Fruit fly (Drosophila melanogaster) whole organism, embryonic: Measurements from ENCODE around the gene CG17107.

Experiments
- Abd-B ChIP-seq: fragments of 200-800 bp; sonication (Bioruptor generic); optimal IDR thresholded peaks from 2 replicates; lab custom pipeline; 2018; ENCODE audit warnings: missing biosample characterization, mild to moderate bottlenecking, missing genetic modification characterization, moderate library complexity
- Blimp-1 ChIP-seq: fragments of 200-800 bp; sonication (Bioruptor generic); optimal IDR thresholded peaks from 3 replicates; lab custom pipeline; 2018; ENCODE audit warnings: missing biosample characterization, missing genetic modification characterization, mild to moderate bottlenecking, moderate library complexity, missing genetic modification reagents
- CG12769 ChIP-seq: fragments of 200-800 bp; sonication (Bioruptor generic); optimal IDR thresholded peaks from 2 replicates; lab custom pipeline; 2019; ENCODE audit warnings: missing biosample characterization, mild to moderate bottlenecking, missing genetic modification characterization, moderate library complexity
- CG13894 ChIP-seq: fragments of 200-800 bp; sonication (Bioruptor generic); optimal IDR thresholded peaks from 3 replicates; lab custom pipeline; 2018; ENCODE audit warnings: missing biosample characterization, mild to moderate bottlenecking, missing genetic modification characterization, moderate library complexity
- CG16813 ChIP-seq: fragments of 200-800 bp; sonication (Bioruptor generic); IDR thresholded peaks from 3 replicates; pipeline ENCODE4 v1.3.6; 2022; ENCODE audit warnings: missing biosample characterization, missing genetic modification characterization; ENCODE audit not compliant: partially characterized antibody
- CG16815 ChIP-seq: fragments of 200-800 bp; sonication (Bioruptor generic); optimal IDR thresholded peaks from 3 replicates; lab custom pipeline; 2017; ENCODE audit warnings: missing biosample characterization, mild to moderate bottlenecking, missing genetic modification characterization
- CG17361 ChIP-seq: fragments of 200-800 bp; sonication (Bioruptor generic); IDR thresholded peaks from 3 replicates; pipeline ENCODE4 v1.3.6; 2022; ENCODE audit warnings: missing biosample characterization, missing genetic modification characterization
- CG2120 ChIP-seq: fragments of 200-800 bp; sonication (Bioruptor generic); optimal IDR thresholded peaks from 3 replicates; lab custom pipeline; 2016; ENCODE audit warnings: missing biosample characterization, missing genetic modification characterization
- CG30403 ChIP-seq: fragments of 200-800 bp; sonication (Bioruptor generic); optimal IDR thresholded peaks from 3 replicates; lab custom pipeline; 2016; ENCODE audit warnings: missing biosample characterization, missing genetic modification characterization
- CG32532 ChIP-seq: fragments of 200-800 bp; sonication (Bioruptor generic); IDR thresholded peaks from 2 replicates; pipeline ENCODE4 v1.3.6; 2022; ENCODE audit warnings: missing biosample characterization, missing genetic modification characterization
- CG3281 ChIP-seq: fragments of 200-800 bp; sonication (Bioruptor generic); optimal IDR thresholded peaks from 3 replicates; lab custom pipeline; 2017; ENCODE audit warnings: missing biosample characterization, mild to moderate bottlenecking, missing genetic modification characterization
- CG6854 ChIP-seq: fragments of 200-800 bp; sonication (Bioruptor generic); optimal IDR thresholded peaks from 3 replicates; lab custom pipeline; 2017; ENCODE audit warnings: missing biosample characterization, mild to moderate bottlenecking, missing genetic modification characterization
- CG7786 ChIP-seq: fragments of 200-800 bp; sonication (Bioruptor generic); optimal IDR thresholded peaks from 2 replicates; lab custom pipeline; 2016; ENCODE audit warnings: missing biosample characterization, missing genetic modification characterization
- CG7928 ChIP-seq: fragments of 200-800 bp; sonication (Bioruptor generic); optimal IDR thresholded peaks from 2 replicates; lab custom pipeline; 2017; ENCODE audit warnings: missing biosample characterization, mild to moderate bottlenecking, missing genetic modification characterization
- CG9932 ChIP-seq: fragments of 200-800 bp; sonication (Bioruptor generic); IDR thresholded peaks from 2 replicates; pipeline ENCODE4 v1.3.6; 2022; ENCODE audit warnings: missing biosample characterization, missing genetic modification characterization
- D19B ChIP-seq: fragments of 200-800 bp; sonication (Bioruptor generic); optimal IDR thresholded peaks from 2 replicates; lab custom pipeline; 2017; ENCODE audit warnings: missing biosample characterization, mild to moderate bottlenecking, missing genetic modification characterization
- Dek ChIP-seq: fragments of 200-800 bp; sonication (Bioruptor generic); optimal IDR thresholded peaks from 3 replicates; lab custom pipeline; 2019; ENCODE audit warnings: missing biosample characterization, mild to moderate bottlenecking, missing genetic modification characterization, moderate library complexity
- Hr51 ChIP-seq, 2 experiments: fragments of 200-800 bp; sonication (Bioruptor generic); optimal IDR thresholded peaks; 2 replicates in 1 of 2; 3 replicates in 1 of 2; lab custom pipeline; 2016 to 2018; ENCODE audit warnings: missing biosample characterization in 2 of 2, missing genetic modification characterization in 2 of 2, mild to moderate bottlenecking in 1 of 2, moderate library complexity in 1 of 2
- Hsf ChIP-seq: fragments of 200-800 bp; sonication (Bioruptor generic); optimal IDR thresholded peaks from 3 replicates; lab custom pipeline; 2016; ENCODE audit warnings: missing biosample characterization, missing genetic modification characterization
- Jarid2 ChIP-seq: fragments of 200-800 bp; sonication (Bioruptor generic); optimal IDR thresholded peaks from 3 replicates; lab custom pipeline; 2017; ENCODE audit warnings: mild to moderate bottlenecking, missing biosample characterization, missing genetic modification reagents, missing genetic modification characterization
- Kr ChIP-seq: fragments of 200-800 bp; sonication (Bioruptor generic); optimal IDR thresholded peaks from 2 replicates; lab custom pipeline; 2017; ENCODE audit warnings: missing biosample characterization, mild to moderate bottlenecking, missing genetic modification characterization
- Med ChIP-seq: fragments of 200-800 bp; sonication (Bioruptor generic); peaks from one replicate; lab custom pipeline; 2016; ENCODE audit warnings: missing biosample characterization, missing genetic modification characterization, mild to moderate bottlenecking, inconsistent platforms, moderate library complexity
- Meics ChIP-seq: fragments of 200-800 bp; sonication (Bioruptor generic); optimal IDR thresholded peaks from 2 replicates; lab custom pipeline; 2017; ENCODE audit warnings: missing biosample characterization, mild to moderate bottlenecking, missing genetic modification characterization
- NFAT ChIP-seq: fragments of 200-800 bp; sonication (Bioruptor generic); IDR thresholded peaks from 2 replicates; pipeline ENCODE4 v1.3.6; 2022; ENCODE audit warnings: missing biosample characterization, missing genetic modification characterization
- Usf ChIP-seq: fragments of 200-800 bp; sonication (Bioruptor generic); optimal IDR thresholded peaks from 2 replicates; lab custom pipeline; 2017; ENCODE audit warnings: missing genotype, missing biosample characterization, missing genetic modification characterization
- Xrp1 ChIP-seq: fragments of 200-800 bp; sonication (Bioruptor generic); IDR thresholded peaks from 2 replicates; pipeline ENCODE4 v1.3.6; 2022; ENCODE audit warnings: missing biosample characterization, missing genetic modification characterization
- al ChIP-seq: fragments of 200-800 bp; sonication (Bioruptor generic); IDR thresholded peaks from 2 replicates; pipeline ENCODE4 v1.3.6; 2022; ENCODE audit warnings: missing biosample characterization, missing genetic modification characterization
- cad ChIP-seq: fragments of >200 bp; optimal IDR thresholded peaks from 2 replicates; lab custom pipeline; 2017; ENCODE audit warnings: missing biosample characterization, missing genetic modification characterization
- dmrt99B ChIP-seq: fragments of 200-800 bp; sonication (Bioruptor generic); optimal IDR thresholded peaks from 2 replicates; lab custom pipeline; 2018; ENCODE audit warnings: missing biosample characterization, mild to moderate bottlenecking, missing genetic modification characterization, moderate library complexity
- dysf ChIP-seq: fragments of 200-800 bp; sonication (Bioruptor generic); IDR thresholded peaks from 3 replicates; pipeline ENCODE4 v1.3.6; 2022; ENCODE audit warnings: missing biosample characterization, missing genetic modification characterization
- fd102C ChIP-seq: fragments of 200-800 bp; sonication (Bioruptor generic); optimal IDR thresholded peaks from 2 replicates; lab custom pipeline; 2018; ENCODE audit warnings: missing biosample characterization, mild to moderate bottlenecking, missing genetic modification characterization, moderate library complexity
- gem ChIP-seq: fragments of 200-800 bp; sonication (Bioruptor generic); optimal IDR thresholded peaks from 2 replicates; lab custom pipeline; 2019; ENCODE audit warnings: missing biosample characterization, mild to moderate bottlenecking, missing genetic modification characterization, moderate library complexity
- gfzf ChIP-seq: fragments of 200-800 bp; sonication (Bioruptor generic); optimal IDR thresholded peaks from 2 replicates; lab custom pipeline; 2016; ENCODE audit warnings: missing biosample characterization, mild to moderate bottlenecking, missing genetic modification characterization, moderate library complexity
- grau ChIP-seq: fragments of 200-800 bp; optimal IDR thresholded peaks from 3 replicates; lab custom pipeline; 2019; ENCODE audit warnings: missing biosample characterization, mild to moderate bottlenecking, missing genetic modification characterization, moderate library complexity
- gro ChIP-seq: fragments of 200-800 bp; sonication (Bioruptor generic); optimal IDR thresholded peaks from 2 replicates; lab custom pipeline; 2016; ENCODE audit warnings: missing biosample characterization, missing genetic modification characterization
- gsb ChIP-seq: fragments of 200-800 bp; sonication (Bioruptor generic); IDR thresholded peaks from 2 replicates; pipeline ENCODE4 v1.3.6; 2022; ENCODE audit warnings: missing biosample characterization, missing genetic modification characterization
- ham ChIP-seq: fragments of 200-800 bp; sonication (Bioruptor generic); IDR thresholded peaks from 2 replicates; pipeline ENCODE4 v1.3.6; 2022; ENCODE audit warnings: missing biosample characterization, missing genetic modification characterization
- lab ChIP-seq: fragments of 200-800 bp; sonication (Bioruptor generic); optimal IDR thresholded peaks from 3 replicates; lab custom pipeline; 2017; ENCODE audit warnings: missing biosample characterization, missing genetic modification characterization, mild to moderate bottlenecking, moderate library complexity, missing genetic modification reagents
- lilli ChIP-seq: fragments of 200-800 bp; sonication (Bioruptor generic); optimal IDR thresholded peaks from 3 replicates; lab custom pipeline; 2016; ENCODE audit warnings: missing biosample characterization, missing genetic modification characterization
- lmd ChIP-seq: fragments of 200-800 bp; sonication (Bioruptor generic); IDR thresholded peaks from 2 replicates; pipeline ENCODE4 v1.3.6; 2022; ENCODE audit warnings: missing biosample characterization, missing genetic modification characterization
- prd ChIP-seq, 3 experiments: fragments of >200 bp in 2 of 3; fragments of 200-800 bp in 1 of 3; sonication (Bioruptor generic) in 1 of 3; optimal IDR thresholded peaks in 2 of 3; IDR thresholded peaks in 1 of 3; 2 replicates in 2 of 3; 3 replicates in 1 of 3; pipeline versions ENCODE4 v1.3.6 to Lab custom; 2017 to 2022; ENCODE audit warnings: missing biosample characterization in 1 of 3, missing genetic modification characterization in 1 of 3
- row ChIP-seq: fragments of 200-800 bp; sonication (Bioruptor generic); IDR thresholded peaks from 3 replicates; pipeline ENCODE4 v1.3.6; 2022; ENCODE audit warnings: missing biosample characterization, missing genetic modification characterization
- sens ChIP-seq: fragments of 200-800 bp; sonication (Bioruptor generic); peaks from one replicate; lab custom pipeline; 2016; ENCODE audit warnings: missing biosample characterization, missing genetic modification characterization
- slbo ChIP-seq: fragments of 200-800 bp; sonication (Bioruptor generic); IDR thresholded peaks from 2 replicates; pipeline ENCODE4 v1.3.6; 2022; ENCODE audit warnings: missing biosample characterization, missing genetic modification characterization
- stc ChIP-seq: fragments of 200-800 bp; sonication (Bioruptor generic); IDR thresholded peaks from 2 replicates; pipeline ENCODE4 v1.3.6; 2022; ENCODE audit warnings: missing biosample characterization, missing genetic modification characterization
- tio ChIP-seq: fragments of 200-800 bp; sonication (Bioruptor generic); optimal IDR thresholded peaks from 2 replicates; lab custom pipeline; 2017; ENCODE audit warnings: missing biosample characterization, missing genetic modification characterization, inconsistent platforms
- usp ChIP-seq: fragments of >200 bp; optimal IDR thresholded peaks from 2 replicates; lab custom pipeline; 2017; ENCODE audit warnings: missing biosample characterization, missing genetic modification characterization
- vvl ChIP-seq: fragments of 200-800 bp; sonication (Bioruptor generic); IDR thresholded peaks from 2 replicates; pipeline ENCODE4 v1.3.6; 2022; ENCODE audit warnings: missing biosample characterization, missing genetic modification characterization
- zfh2 ChIP-seq: fragments of 200-800 bp; sonication (Bioruptor generic); optimal IDR thresholded peaks from 2 replicates; lab custom pipeline; 2016; ENCODE audit warnings: missing biosample characterization, missing genetic modification characterization

Gene CG17107

DNA sequence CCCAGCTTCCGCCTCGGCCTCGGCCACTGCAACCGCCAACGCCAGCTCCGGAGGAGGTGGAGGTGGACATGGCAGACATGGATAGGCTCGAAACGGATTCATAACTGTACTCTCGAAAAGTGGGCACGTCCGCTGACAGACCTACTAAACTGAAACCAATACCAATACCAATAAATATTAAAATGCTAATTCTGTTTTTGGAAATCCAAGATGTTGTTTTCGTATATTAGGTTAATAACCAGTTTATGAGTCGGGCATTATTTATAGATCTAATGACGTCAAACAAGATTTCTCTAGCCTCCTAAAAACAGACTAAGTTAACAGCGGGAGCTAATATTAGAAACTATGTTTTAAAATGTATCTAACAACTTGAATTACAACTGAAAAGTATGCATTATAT lies 495 bp downstream of the CG17107 start (continued):
- TF ChIP-seq stc (no peak), lmd (GFP tag; lab: Robert Waterston, UW) (no peak), CG13894 (tag; lab: Kevin White, UChicago) (peak; percentile 8)
- TF ChIP-seq, all 482 proteins: peak for 7

DNA sequence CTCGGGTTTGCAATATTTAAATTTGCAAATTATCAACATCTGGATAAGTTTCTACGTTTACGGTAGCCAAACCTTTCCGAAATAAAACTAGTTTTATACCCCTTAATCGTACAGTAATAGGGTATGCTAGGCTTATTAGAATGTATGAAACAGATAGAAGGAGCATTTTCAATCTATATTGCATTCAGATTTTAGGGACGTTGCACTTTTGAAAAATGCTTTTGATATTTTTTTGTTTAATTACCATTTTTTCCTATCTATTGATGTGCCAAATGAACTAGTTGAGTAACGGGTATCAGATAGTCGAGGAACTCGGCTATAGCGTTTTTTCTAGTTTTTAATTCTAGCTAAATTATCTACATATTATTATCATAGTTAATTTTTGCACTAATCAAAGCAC lies 1.2 kb downstream of the CG17107 start:
- TF ChIP-seq vvl (GFP tag; lab: Robert Waterston, UW) (0 out of 2 replicates have a peak, but pooled peaks have one; percentile 15), grau (tag; lab: Kevin White, UChicago) (peak; percentile 18), dmrt99B (tag; lab: Kevin White, UChicago) (no peak), CG7928 (GFP tag; lab: Kevin White, UChicago) (no peak), row (GFP tag; lab: Robert Waterston, UW) (peak; percentile 23; the same call in 1 of the 3 replicates), sens (GFP tag; lab: Kevin White, UChicago) (peak; percentile 36), cad (GFP tag; lab: Kevin White, UChicago) (no peak), Usf (GFP tag; lab: Kevin White, UChicago) (peak; percentile 7), CG30403 (peak; percentile 1), Meics (GFP tag; lab: Kevin White, UChicago) (peak; percentile 26), Xrp1 (GFP tag; lab: Robert Waterston, UW) (peak; percentile 23; the same call in 1 of the 2 replicates), CG2120 (GFP tag; lab: Kevin White, UChicago) (peak; percentile 56), CG17361 (GFP tag; lab: Robert Waterston, UW) (no peak), Med (GFP tag; lab: Kevin White, UChicago) (peak; percentile 87), lilli (GFP tag; lab: Kevin White, UChicago) (peak; percentile 43), NFAT (GFP tag; lab: Robert Waterston, UW) (0 out of 2 replicates have a peak, but pooled peaks have one; percentile 24), zfh2 (GFP tag; lab: Kevin White, UChicago) (peak; percentile 26), dysf (peak; percentile 5; the same call in 1 of the 3 replicates), fd102C (GFP tag; lab: Kevin White, UChicago) (no peak), CG12769 (tag; lab: Kevin White, UChicago) (peak; percentile 4), CG9932 (GFP tag; lab: Robert Waterston, UW) (peak; percentile 72), CG16815 (peak; percentile 18), CG16813 (GFP tag; lab: Robert Waterston, UW) (0 out of 3 replicates have a peak, but pooled peaks have one; percentile 14), gsb (GFP tag; lab: Robert Waterston, UW) (no peak), Abd-B (GFP tag; lab: Kevin White, UChicago) (no peak), slbo (peak; percentile 28; the same call in 1 of the 2 replicates), Kr (no peak), CG32532 (GFP tag; lab: Robert Waterston, UW) (peak; percentile 61), gem (tag; lab: Kevin White, UChicago) (peak; percentile 42), Blimp-1 (GFP tag; lab: Kevin White, UChicago) (no peak), lab (peak; percentile 1), Hr51 (GFP tag; optimal IDR thresholded peaks at IDR 0.05; lab: Kevin White, UChicago) (no peak), tio (GFP tag; lab: Kevin White, UChicago) (peak; percentile 18), Hsf (GFP tag; lab: Kevin White, UChicago) (peak; percentile 14), gro (GFP tag; lab: Kevin White, UChicago) (peak; percentile 22), gfzf (GFP tag; lab: Kevin White, UChicago) (no peak), usp (GFP tag; lab: Kevin White, UChicago) (no peak), CG3281 (peak; percentile 18), Jarid2 (GFP tag; lab: Kevin White, UChicago) (no peak), al (peak; percentile 5; the same call in 1 of the 2 replicates), CG7786 (GFP tag; lab: Kevin White, UChicago) (peak; percentile 10), CG6854 (GFP tag; lab: Kevin White, UChicago) (no peak), D19B (GFP tag; lab: Kevin White, UChicago) (peak; percentile 86), ham (GFP tag; lab: Robert Waterston, UW) (no peak), prd (optimal IDR thresholded peaks at IDR 0.05; lab: Kevin White, UChicago) (no peak), prd (GFP tag; IDR thresholded peaks at IDR 0.05; lab: Robert Waterston, UW) (0 out of 3 replicates have a peak, but pooled peaks have one; percentile 11), Dek (no peak)
